Worm (Caenorhabditis elegans) whole organism, L3 larva: ENCODE data around the gene lin-29.
A peak's percentile ranks its signal among the peaks of the same experiment; 100 is the strongest.

Experiments
- R02D3.7 ChIP-seq: fragments of 150-350 bp; optimal IDR thresholded peaks from 2 replicates; lab custom pipeline; 2014; ENCODE audit warnings: missing biosample characterization, missing genetic modification characterization
- ZK546.5 ChIP-seq: sonication (generic microtip); optimal IDR thresholded peaks from 2 replicates; lab custom pipeline; 2017; ENCODE audit warnings: missing biosample characterization, missing genetic modification characterization
- aly-2 ChIP-seq: fragments of 150-350 bp; optimal IDR thresholded peaks from 2 replicates; lab custom pipeline; 2014; ENCODE audit warnings: missing biosample characterization, missing genetic modification characterization
- ama-1 ChIP-seq: fragments of 150-350 bp; optimal IDR thresholded peaks from 2 replicates; lab custom pipeline; 2018
- ceh-16 ChIP-seq: sonication (generic microtip); optimal IDR thresholded peaks from 2 replicates; lab custom pipeline; 2017; ENCODE audit warnings: missing biosample characterization, missing genetic modification characterization
- ceh-28 ChIP-seq: fragments of 150-350 bp; optimal IDR thresholded peaks from 2 replicates; lab custom pipeline; 2014; ENCODE audit warnings: missing biosample characterization, missing genetic modification reagents, missing genetic modification characterization
- ceh-82 ChIP-seq: fragments of 150-350 bp; optimal IDR thresholded peaks from 2 replicates; lab custom pipeline; 2014; ENCODE audit warnings: missing biosample characterization, missing genetic modification characterization
- ceh-9 ChIP-seq: sonication (generic microtip); optimal IDR thresholded peaks from 2 replicates; lab custom pipeline; 2018; ENCODE audit warnings: missing biosample characterization, missing genetic modification characterization
- daf-12 ChIP-seq: fragments of 150-350 bp; optimal IDR thresholded peaks from 2 replicates; lab custom pipeline; 2014; ENCODE audit warnings: missing biosample characterization, missing genetic modification reagents, missing genetic modification characterization
- egl-27 ChIP-seq: sonication (generic microtip); optimal IDR thresholded peaks from 4 replicates; lab custom pipeline; 2017; ENCODE audit warnings: missing biosample characterization, missing genetic modification reagents, missing genetic modification characterization
- egl-5 ChIP-seq: fragments of 150-350 bp; optimal IDR thresholded peaks from 2 replicates; lab custom pipeline; 2017; ENCODE audit warnings: missing biosample characterization, missing genetic modification reagents, missing genetic modification characterization, inconsistent platforms
- elt-1 ChIP-seq: fragments of 150-350 bp; optimal IDR thresholded peaks from 2 replicates; lab custom pipeline; 2014; ENCODE audit warnings: missing biosample characterization, missing genetic modification characterization
- elt-2 ChIP-seq: sonication (generic microtip); optimal IDR thresholded peaks from 2 replicates; lab custom pipeline; 2016; ENCODE audit warnings: missing genetic modification reagents, mild to moderate bottlenecking, missing genetic modification characterization, missing compliant biosample characterization
- elt-3 ChIP-seq, 3 experiments: fragments of 150-350 bp in 1 of 3; sonication (generic microtip) in 2 of 3; optimal IDR thresholded peaks; 2 replicates in 2 of 3; 4 replicates in 1 of 3; lab custom pipeline; 2014 to 2017; ENCODE audit warnings: missing biosample characterization in 3 of 3, missing genetic modification characterization in 3 of 3
- eor-1 ChIP-seq, 2 experiments: fragments of 150-350 bp; optimal IDR thresholded peaks; 2 replicates each; lab custom pipeline; 2014 to 2018; ENCODE audit warnings: missing biosample characterization in 2 of 2, missing genetic modification characterization in 2 of 2
- fkh-10 ChIP-seq: sonication (generic microtip); optimal IDR thresholded peaks from 2 replicates; lab custom pipeline; 2017; ENCODE audit warnings: missing biosample characterization, missing genetic modification reagents, missing genetic modification characterization
- fkh-2 ChIP-seq: fragments of 150-350 bp; optimal IDR thresholded peaks from 2 replicates; lab custom pipeline; 2014; ENCODE audit warnings: missing biosample characterization, missing genetic modification reagents, missing genetic modification characterization
- fos-1 ChIP-seq: fragments of 150-350 bp; optimal IDR thresholded peaks from 2 replicates; lab custom pipeline; 2014; ENCODE audit warnings: missing biosample characterization, missing genetic modification characterization
- hmg-11 ChIP-seq: sonication (generic microtip); optimal IDR thresholded peaks from 2 replicates; lab custom pipeline; 2016; ENCODE audit warnings: missing genetic modification characterization, missing compliant biosample characterization
- jun-1 ChIP-seq: fragments of 150-350 bp; optimal IDR thresholded peaks from 2 replicates; lab custom pipeline; 2014; ENCODE audit warnings: missing biosample characterization, missing genetic modification reagents, missing genetic modification characterization
- lin-15B ChIP-seq: fragments of 150-350 bp; optimal IDR thresholded peaks from 2 replicates; lab custom pipeline; 2014; ENCODE audit warnings: missing biosample characterization, missing genetic modification characterization
- lin-39 ChIP-seq: fragments of 150-350 bp; optimal IDR thresholded peaks from 2 replicates; lab custom pipeline; 2018; ENCODE audit warnings: missing biosample characterization, missing genetic modification reagents, missing genetic modification characterization
- lsy-12 ChIP-seq: sonication (generic microtip); optimal IDR thresholded peaks from 2 replicates; lab custom pipeline; 2016; ENCODE audit warnings: mild to moderate bottlenecking, missing genetic modification characterization, missing compliant biosample characterization
- mdl-1 ChIP-seq: fragments of 150-350 bp; optimal IDR thresholded peaks from 2 replicates; lab custom pipeline; 2014; ENCODE audit warnings: missing biosample characterization, missing genetic modification characterization
- mml-1 ChIP-seq: fragments of 150-350 bp; sonication (generic microtip); optimal IDR thresholded peaks from 3 replicates; lab custom pipeline; 2014; ENCODE audit warnings: missing biosample characterization, missing genetic modification characterization
- nfya-1 ChIP-seq: sonication (generic microtip); optimal IDR thresholded peaks from 2 replicates; lab custom pipeline; 2017; ENCODE audit warnings: missing genetic modification characterization, mild to moderate bottlenecking, missing compliant biosample characterization, antibody characterized with exemption, moderate library complexity; ENCODE audit not compliant: insufficient read depth
- nhr-11 ChIP-seq: fragments of 150-350 bp; optimal IDR thresholded peaks from 2 replicates; lab custom pipeline; 2014; ENCODE audit warnings: missing biosample characterization, missing genetic modification characterization
- nhr-12 ChIP-seq: fragments of 150-350 bp; optimal IDR thresholded peaks from 2 replicates; lab custom pipeline; 2014; ENCODE audit warnings: missing biosample characterization, missing genetic modification characterization
- nhr-23 ChIP-seq: fragments of 150-350 bp; optimal IDR thresholded peaks from 2 replicates; lab custom pipeline; 2014; ENCODE audit warnings: missing biosample characterization, missing genetic modification reagents, missing genetic modification characterization
- nhr-237 ChIP-seq: fragments of 150-350 bp; optimal IDR thresholded peaks from 2 replicates; lab custom pipeline; 2014; ENCODE audit warnings: missing biosample characterization, missing genetic modification characterization
- nhr-25 ChIP-seq: sonication (generic microtip); optimal IDR thresholded peaks from 2 replicates; lab custom pipeline; 2017; ENCODE audit warnings: missing biosample characterization, missing genetic modification characterization
- nhr-28 ChIP-seq: fragments of 150-350 bp; optimal IDR thresholded peaks from 2 replicates; lab custom pipeline; 2014; ENCODE audit warnings: missing biosample characterization, missing genetic modification characterization
- nhr-43 ChIP-seq: sonication (generic microtip); optimal IDR thresholded peaks from 2 replicates; lab custom pipeline; 2016; ENCODE audit warnings: mild to moderate bottlenecking, missing genetic modification characterization, missing compliant biosample characterization; ENCODE audit not compliant: poor library complexity, severe bottlenecking
- nhr-67 ChIP-seq: fragments of 150-350 bp; optimal IDR thresholded peaks from 2 replicates; lab custom pipeline; 2014; ENCODE audit warnings: missing biosample characterization, missing genetic modification characterization
- nhr-76 ChIP-seq: fragments of 150-350 bp; sonication (generic microtip); optimal IDR thresholded peaks from 5 replicates; lab custom pipeline; 2014; ENCODE audit warnings: missing biosample characterization, missing genetic modification characterization
- nhr-77 ChIP-seq: fragments of 150-350 bp; optimal IDR thresholded peaks from 2 replicates; lab custom pipeline; 2014; ENCODE audit warnings: missing biosample characterization, missing genetic modification characterization
- pha-4 ChIP-seq: fragments of 150-350 bp; optimal IDR thresholded peaks from 2 replicates; lab custom pipeline; 2014; ENCODE audit warnings: missing biosample characterization, missing genetic modification reagents, missing genetic modification characterization
- pqm-1 ChIP-seq: fragments of 150-350 bp; optimal IDR thresholded peaks from 2 replicates; lab custom pipeline; 2017; ENCODE audit warnings: missing biosample characterization, missing genetic modification characterization, inconsistent platforms
- sea-2 ChIP-seq: fragments of 150-350 bp; sonication (generic microtip); optimal IDR thresholded peaks from 4 replicates; lab custom pipeline; 2014; ENCODE audit warnings: missing biosample characterization, missing genetic modification reagents, missing genetic modification characterization
- skn-1 ChIP-seq: fragments of 150-350 bp; optimal IDR thresholded peaks from 2 replicates; lab custom pipeline; 2014; ENCODE audit warnings: missing biosample characterization, missing genetic modification characterization
- snpc-4 ChIP-seq: fragments of 150-350 bp; optimal IDR thresholded peaks from 2 replicates; lab custom pipeline; 2014; ENCODE audit warnings: missing biosample characterization, missing genetic modification characterization
- tbx-2 ChIP-seq: sonication (generic microtip); optimal IDR thresholded peaks from 2 replicates; lab custom pipeline; 2016; ENCODE audit warnings: mild to moderate bottlenecking, missing genetic modification characterization, missing compliant biosample characterization
- unc-39 ChIP-seq: sonication (generic microtip); optimal IDR thresholded peaks from 4 replicates; lab custom pipeline; 2017; ENCODE audit warnings: missing biosample characterization, missing genetic modification characterization
- unc-62 ChIP-seq: fragments of 150-350 bp; sonication (generic microtip); optimal IDR thresholded peaks from 4 replicates; lab custom pipeline; 2014; ENCODE audit warnings: missing biosample characterization, missing genetic modification reagents, missing genetic modification characterization
- zag-1 ChIP-seq: fragments of 150-350 bp; optimal IDR thresholded peaks from 2 replicates; lab custom pipeline; 2014; ENCODE audit warnings: missing biosample characterization, missing genetic modification characterization
- ztf-11 ChIP-seq: fragments of 150-350 bp; optimal IDR thresholded peaks from 2 replicates; lab custom pipeline; 2014; ENCODE audit warnings: missing biosample characterization, missing genetic modification characterization
- ztf-4 ChIP-seq: fragments of 150-350 bp; optimal IDR thresholded peaks from 2 replicates; lab custom pipeline; 2014; ENCODE audit warnings: missing biosample characterization, missing genetic modification characterization

The lin-29 gene

ce11 chrII:11879784-11880183, 55.4 kb downstream of the lin-29 start:
- no peak for TF ChIP-seq sea-2
- TF ChIP-seq aly-2 (tag; lab: Kevin White, UChicago) = no peak
- no peak for TF ChIP-seq nhr-67
- no peak for TF ChIP-seq zag-1 (tag; lab: Kevin White, UChicago)
- TF ChIP-seq ztf-4 (tag; lab: Kevin White, UChicago) = no peak
- no peak for TF ChIP-seq lin-39 (tag; lab: Kevin White, UChicago)
- TF ChIP-seq pqm-1 (tag; lab: Kevin White, UChicago) = no peak
- no peak for TF ChIP-seq nhr-11 (tag; lab: Kevin White, UChicago)
- TF ChIP-seq eor-1 (tag; optimal IDR thresholded peaks at IDR 0.05; lab: Kevin White, UChicago) = no peak
- TF ChIP-seq elt-3 (tag; optimal IDR thresholded peaks at IDR 0.05; lab: Kevin White, UChicago) = no peak
- no peak for TF ChIP-seq ceh-28 (tag; lab: Kevin White, UChicago)
- TF ChIP-seq nhr-77 (tag; lab: Kevin White, UChicago) = no peak
- no peak for TF ChIP-seq nhr-43 (tag; lab: Kevin White, UChicago)
- TF ChIP-seq, all 47 proteins: peak for 0

ce11 chrII:11874674-11875198, 60.4 kb downstream of the lin-29 start, which contains the start of the genes npp-3 and top-2:
Gene npp-3, minus strand, starts transcription at chrII:11874788.
Gene top-2, plus strand, starts transcription at chrII:11875148.
- TF ChIP-seq lin-39 (tag; lab: Kevin White, UChicago) = peak; percentile 97
- TF ChIP-seq hmg-11 = peak; percentile 89
- peak; percentile 62 for TF ChIP-seq unc-62 (GFP tag; lab: Kevin White, UChicago)
- TF ChIP-seq ceh-16 (tag; lab: Kevin White, UChicago) = no peak
- TF ChIP-seq nhr-237 (tag; lab: Kevin White, UChicago) = no peak
- peak; percentile 97 for TF ChIP-seq nhr-11 (tag; lab: Kevin White, UChicago)
- peak; percentile 89 for TF ChIP-seq lsy-12 (tag; lab: Kevin White, UChicago)
- no peak for TF ChIP-seq ztf-11 (tag; lab: Kevin White, UChicago)
- peak; percentile 75 for TF ChIP-seq nhr-77 (tag; lab: Kevin White, UChicago)
- TF ChIP-seq nhr-43 (tag; lab: Kevin White, UChicago) = peak; percentile 84
- peak; percentile 93 for TF ChIP-seq R02D3.7 (tag; lab: Kevin White, UChicago)
- no peak for TF ChIP-seq nhr-12
- TF ChIP-seq zag-1 (tag; lab: Kevin White, UChicago) = no peak
- peak; percentile 57 for TF ChIP-seq pqm-1 (tag; lab: Kevin White, UChicago)
- no peak for TF ChIP-seq mml-1 (tag; lab: Kevin White, UChicago)
- peak; percentile 97 for TF ChIP-seq nhr-25 (tag; lab: Kevin White, UChicago)
- no peak for TF ChIP-seq ceh-9 (tag; lab: Kevin White, UChicago)
- no peak for TF ChIP-seq aly-2 (tag; lab: Kevin White, UChicago)
- TF ChIP-seq elt-1 (tag; lab: Kevin White, UChicago) = peak; percentile 75
- TF ChIP-seq nhr-76 (tag; lab: Kevin White, UChicago) = no peak
- TF ChIP-seq nhr-28 (tag; lab: Kevin White, UChicago) = no peak
- peak; percentile 69 for TF ChIP-seq elt-2 (tag; lab: Kevin White, UChicago)
- TF ChIP-seq jun-1 (tag; lab: Kevin White, UChicago) = peak; percentile 80
- TF ChIP-seq sea-2 = no peak
- TF ChIP-seq fos-1 (tag; lab: Kevin White, UChicago) = no peak
- TF ChIP-seq fkh-2 (tag; lab: Kevin White, UChicago) = no peak
- no peak for TF ChIP-seq elt-3 (tag; optimal IDR thresholded peaks at IDR 0.05; lab: Kevin White, UChicago)
- peak; percentile 77 for TF ChIP-seq ceh-82 (tag; lab: Kevin White, UChicago)
- TF ChIP-seq ama-1 (lab: Kevin White, UChicago) = peak; percentile 75
- no peak for TF ChIP-seq mdl-1
- TF ChIP-seq lin-15B (tag; lab: Kevin White, UChicago) = peak; percentile 96
- TF ChIP-seq egl-5 = peak; percentile 92
- TF ChIP-seq fkh-10 (GFP tag; lab: Kevin White, UChicago) = peak; percentile 91
- TF ChIP-seq nhr-23 = peak; percentile 96
- peak; percentile 98 for TF ChIP-seq pha-4 (tag; lab: Kevin White, UChicago)
- TF ChIP-seq ztf-4 (tag; lab: Kevin White, UChicago) = peak; percentile 41
- TF ChIP-seq unc-39 = no peak
- TF ChIP-seq eor-1 (tag; optimal IDR thresholded peaks at IDR 0.05; lab: Kevin White, UChicago) = no peak
- TF ChIP-seq skn-1 (tag; lab: Kevin White, UChicago) = peak; percentile 93
- TF ChIP-seq snpc-4 (tag; lab: Kevin White, UChicago) = peak; percentile 82
- no peak for TF ChIP-seq nhr-67
- peak; percentile 75 for TF ChIP-seq tbx-2
- peak; percentile 99 for TF ChIP-seq nfya-1 (tag; lab: Kevin White, UChicago)
- no peak for TF ChIP-seq daf-12 (tag; lab: Kevin White, UChicago)
- peak; percentile 85 for TF ChIP-seq ceh-28 (tag; lab: Kevin White, UChicago)
- peak; percentile 34 for TF ChIP-seq egl-27 (tag; lab: Kevin White, UChicago)
- peak; percentile 26 for TF ChIP-seq ZK546.5 (tag; lab: Kevin White, UChicago)
